Worm (Caenorhabditis elegans) whole organism, mixed stage, embryonic: ENCODE results near the gene tftc-5.

Experiments
- drap-1 ChIP-seq: fragments of 200-800 bp; sonication (Bioruptor generic); optimal IDR thresholded peaks from 3 replicates; lab custom pipeline; 2018; ENCODE audit warnings: mild to moderate bottlenecking, missing genetic modification characterization, missing compliant biosample characterization
- lin-13 ChIP-seq: fragments of 150-350 bp; optimal IDR thresholded peaks from 2 replicates; lab custom pipeline; 2014; ENCODE audit warnings: missing biosample characterization, missing genetic modification characterization
- nhr-76 ChIP-seq: sonication (generic microtip); optimal IDR thresholded peaks from 2 replicates; lab custom pipeline; 2017; ENCODE audit warnings: missing biosample characterization, missing genetic modification characterization
- pha-4 ChIP-seq: fragments of 150-350 bp; optimal IDR thresholded peaks from 2 replicates; lab custom pipeline; 2018; ENCODE audit warnings: missing biosample characterization, missing genetic modification reagents, missing genetic modification characterization
- unc-62 ChIP-seq: fragments of 150-350 bp; optimal IDR thresholded peaks from 2 replicates; lab custom pipeline; 2014; ENCODE audit warnings: missing biosample characterization, missing genetic modification reagents, missing genetic modification characterization

DNA sequence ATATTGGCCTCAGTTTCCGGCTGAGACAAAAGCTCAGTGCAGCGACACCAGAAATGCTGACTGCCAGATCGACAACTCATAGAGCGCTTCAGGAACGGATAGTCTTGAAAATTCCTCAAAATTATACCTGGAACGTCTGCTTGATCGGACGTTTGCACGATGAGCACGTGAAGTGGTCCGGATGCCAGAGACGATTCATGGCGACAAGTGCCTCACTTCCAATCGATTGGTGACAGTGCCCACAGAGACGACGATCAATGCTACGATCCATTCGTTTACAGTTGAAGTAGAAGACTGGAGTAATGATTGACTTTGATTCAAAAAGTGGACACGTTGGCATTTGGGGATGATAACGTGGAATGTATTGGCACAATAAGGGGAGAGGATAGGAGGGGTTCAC, 35.6 kb upstream of the tftc-5 start, which contains the start of gene Y1A5A.1:
- TF ChIP-seq lin-13 (tag; lab: Kevin White, UChicago) = no peak
- TF ChIP-seq pha-4 (tag; lab: Kevin White, UChicago) = no peak
- no peak for TF ChIP-seq unc-62 (GFP tag; lab: Kevin White, UChicago)
- no peak for TF ChIP-seq drap-1
- no peak for TF ChIP-seq nhr-76 (tag; lab: Kevin White, UChicago)
